Worm (Caenorhabditis elegans): Measurements from ENCODE around the gene nurf-1.

Gene nurf-1

ce11 chrII:14374594-14374993 is 15.9 kb upstream of the nurf-1 start:
- TF ChIP-seq C16A3.4 (tag; optimal IDR thresholded peaks at IDR 0.05) (no peak), nhr-11 (tag; optimal IDR thresholded peaks at IDR 0.05) (no peak), pax-3 (tag; optimal IDR thresholded peaks at IDR 0.05) (no peak), fkh-10 (GFP tag; optimal IDR thresholded peaks at IDR 0.05) (no peak), fkh-4 (tag; optimal IDR thresholded peaks at IDR 0.05; ENCODE audit: borderline replicate concordance) (no peak)

ce11 chrII:14377796-14378195 is 12.7 kb upstream of the nurf-1 start, which contains the start of gene acr-20:
TSS of gene acr-20 (minus strand) at chrII:14377896.
- TF ChIP-seq F16B12.6 (tag; optimal IDR thresholded peaks at IDR 0.05) (no peak), sox-4 (tag; optimal IDR thresholded peaks at IDR 0.05) (no peak), elt-2 (tag; optimal IDR thresholded peaks at IDR 0.05) (no peak), snpc-4 (tag; optimal IDR thresholded peaks at IDR 0.05) (no peak), ces-1 (GFP tag; optimal IDR thresholded peaks at IDR 0.05) (no peak), ets-5 (GFP tag; IDR thresholded peaks at IDR 0.05) (no peak), nhr-11 (tag; optimal IDR thresholded peaks at IDR 0.05) (no peak), mdl-1 (tag; optimal IDR thresholded peaks at IDR 0.05) (no peak), lin-13 (GFP tag; optimal IDR thresholded peaks at IDR 0.05) (no peak), ama-1 (optimal IDR thresholded peaks at IDR 0.05) (no peak), sptf-1 (tag; optimal IDR thresholded peaks at IDR 0.05) (no peak), swsn-7 (tag; optimal IDR thresholded peaks at IDR 0.05) (no peak), lin-14 (GFP tag; optimal IDR thresholded peaks at IDR 0.05) (no peak), nhr-84 (tag; optimal IDR thresholded peaks at IDR 0.05) (no peak), hpl-2 (GFP tag; optimal IDR thresholded peaks at IDR 0.05) (no peak), mab-9 (GFP tag; IDR thresholded peaks at IDR 0.05) (no peak), alr-1 (tag; optimal IDR thresholded peaks at IDR 0.05; ENCODE audit: borderline replicate concordance) (no peak), unc-130 (tag; optimal IDR thresholded peaks at IDR 0.05) (no peak), mep-1 (tag; optimal IDR thresholded peaks at IDR 0.05) (no peak)

ce11 chrII:14380778-14381177 is 9.7 kb upstream of the nurf-1 start:
- TF ChIP-seq unc-130 (tag; optimal IDR thresholded peaks at IDR 0.05) (no peak), nhr-85 (tag) (peak; percentile 50), ceh-82 (tag; optimal IDR thresholded peaks at IDR 0.05) (no peak), ceh-8 (GFP tag; optimal IDR thresholded peaks at IDR 0.05) (no peak)

- no peak for TF ChIP-seq nhr-237 (tag; optimal IDR thresholded peaks at IDR 0.05)
- TF ChIP-seq vab-15 (tag; optimal IDR thresholded peaks at IDR 0.05): no peak
These were observed 9.1 kb upstream of the nurf-1 start, which contains the start of gene sdz-26 for ce11 chrII:14381450-14381849. TSS of gene sdz-26 (plus strand) at chrII:14381750.

- TF ChIP-seq hlh-17 (GFP tag; optimal IDR thresholded peaks at IDR 0.05; ENCODE audit: borderline replicate concordance): no peak
- peak; percentile 80 for TF ChIP-seq nhr-20 (tag; optimal IDR thresholded peaks at IDR 0.05)
- TF ChIP-seq grh-1 (GFP tag; IDR thresholded peaks at IDR 0.05): peak; percentile 59; the same call in 1 of the 2 replicates
- peak; percentile 68 for TF ChIP-seq isw-1 (GFP tag; IDR thresholded peaks at IDR 0.05)
- TF ChIP-seq dsc-1 (tag; optimal IDR thresholded peaks at IDR 0.05): peak; percentile 88
- peak; percentile 76 for TF ChIP-seq unc-86 (tag; optimal IDR thresholded peaks at IDR 0.05)
- TF ChIP-seq vab-15 (tag; optimal IDR thresholded peaks at IDR 0.05): peak; percentile 6
- TF ChIP-seq jun-1 (tag; optimal IDR thresholded peaks at IDR 0.05): peak; percentile 66
- TF ChIP-seq nhr-71 (tag; optimal IDR thresholded peaks at IDR 0.05): peak; percentile 89
- TF ChIP-seq egl-27 (tag; optimal IDR thresholded peaks at IDR 0.05): no peak
- TF ChIP-seq irx-1 (tag; optimal IDR thresholded peaks at IDR 0.05): peak; percentile 72
- TF ChIP-seq snu-23 (GFP tag; optimal IDR thresholded peaks at IDR 0.05): peak; percentile 90
- TF ChIP-seq nhr-77 (tag; optimal IDR thresholded peaks at IDR 0.05): peak; percentile 88
- no peak for TF ChIP-seq nhr-76 (tag; optimal IDR thresholded peaks at IDR 0.05)
- TF ChIP-seq ceh-82 (tag; optimal IDR thresholded peaks at IDR 0.05): peak; percentile 80 to 92 (median 89)
- TF ChIP-seq aly-2 (tag; optimal IDR thresholded peaks at IDR 0.05): peak; percentile 81
- peak; percentile 90 to 93 for TF ChIP-seq lsy-2 (tag; optimal IDR thresholded peaks at IDR 0.05)
- TF ChIP-seq elt-3 (tag; optimal IDR thresholded peaks at IDR 0.05): peak in 2 of 6 experiments; percentile 27 to 39
- no peak for TF ChIP-seq sup-37 (GFP tag; optimal IDR thresholded peaks at IDR 0.05)
- TF ChIP-seq fkh-4 (tag; optimal IDR thresholded peaks at IDR 0.05; ENCODE audit: borderline replicate concordance): no peak
- TF ChIP-seq unc-30 (tag; optimal IDR thresholded peaks at IDR 0.05): no peak
- TF ChIP-seq xbp-1 (tag; optimal IDR thresholded peaks at IDR 0.05): peak; percentile 82
These were observed 6.9 kb upstream of the nurf-1 start, which contains the start of gene mes-2 for ce11 chrII:14383644-14384043. TSS of gene mes-2 (plus strand) at chrII:14383973.

Measured in whole organism, L1 larva.